Worm (Caenorhabditis elegans): ENCODE measurements around the gene F55G1.7.

DNA sequence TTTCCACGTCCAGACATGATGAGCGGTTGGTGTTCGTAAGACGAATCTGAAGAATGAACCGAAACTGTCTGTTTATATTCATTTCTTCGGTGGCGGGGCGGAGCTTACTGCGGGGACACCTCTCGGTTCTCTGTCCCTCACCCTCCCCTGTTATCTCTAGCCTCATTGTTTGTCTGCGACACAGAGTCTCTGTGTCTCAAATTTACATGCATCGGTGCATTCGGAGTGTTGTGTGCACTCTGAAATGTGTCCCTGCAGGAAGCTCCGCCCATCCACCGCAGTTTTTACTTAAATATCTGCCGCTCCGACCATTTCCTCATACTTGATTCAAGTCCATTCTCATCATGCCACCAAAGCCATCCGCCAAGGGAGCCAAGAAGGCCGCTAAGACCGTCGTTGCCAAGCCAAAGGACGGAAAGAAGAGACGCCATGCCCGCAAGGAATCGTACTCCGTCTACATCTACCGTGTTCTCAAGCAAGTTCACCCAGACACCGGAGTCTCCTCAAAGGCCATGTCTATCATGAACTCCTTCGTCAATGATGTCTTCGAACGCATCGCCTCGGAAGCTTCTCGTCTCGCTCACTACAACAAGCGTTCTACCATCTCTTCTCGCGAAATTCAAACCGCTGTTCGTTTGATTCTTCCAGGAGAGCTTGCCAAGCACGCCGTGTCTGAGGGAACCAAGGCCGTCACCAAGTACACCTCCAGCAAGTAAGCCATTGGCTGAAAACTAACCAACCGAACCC is 16.7 kb upstream of the F55G1.7 start, which contains the start of the genes his-61 and his-62:
- TF ChIP-seq nhr-23 (tag; optimal IDR thresholded peaks at IDR 0.05) (no peak), mab-5 (tag; optimal IDR thresholded peaks at IDR 0.05) (peak; percentile 71), ceh-16 (tag; optimal IDR thresholded peaks at IDR 0.05) (peak; percentile 51), snpc-4 (tag; optimal IDR thresholded peaks at IDR 0.05) (no peak), nhr-11 (tag; optimal IDR thresholded peaks at IDR 0.05) (no peak), unc-39 (tag; optimal IDR thresholded peaks at IDR 0.05) (no peak), blmp-1 (tag; optimal IDR thresholded peaks at IDR 0.05; ENCODE audit: insufficient read depth) (no peak), aly-2 (tag; optimal IDR thresholded peaks at IDR 0.05) (no peak), lin-39 (tag; optimal IDR thresholded peaks at IDR 0.05) (no peak)
